Fruit fly (Drosophila melanogaster): ENCODE data around the gene Naglu.

Naglu gene

DNA sequence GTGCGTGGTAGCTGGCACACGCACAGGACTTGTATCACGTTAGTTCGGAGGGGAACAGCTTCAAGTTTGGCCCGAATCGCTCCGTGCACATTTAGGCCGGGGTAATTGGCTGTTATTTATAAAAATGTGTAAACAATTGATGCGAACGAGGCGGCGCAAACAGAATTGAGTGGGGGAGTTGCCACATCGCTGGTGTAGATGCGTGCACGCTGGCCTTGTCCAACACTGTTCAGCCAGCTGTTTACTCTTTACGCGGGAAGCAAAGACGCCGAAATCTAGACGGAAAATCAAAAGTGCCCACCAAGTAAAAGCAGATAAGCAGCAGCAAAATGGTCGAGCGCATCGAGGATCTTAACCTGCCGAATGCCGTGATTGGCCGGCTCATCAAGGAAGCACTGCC lies 25.5 kb upstream of the Naglu start, which contains the start of the genes D12 and Chrac-14 (continued):
- TF ChIP-seq chif (GFP tag; optimal IDR thresholded peaks at IDR 0.05), result no peak
- no peak for TF ChIP-seq croc (GFP tag; conservative IDR thresholded peaks at IDR 0.05)
- TF ChIP-seq pb (GFP tag; optimal IDR thresholded peaks at IDR 0.05), result no peak
- peak; percentile 98 for TF ChIP-seq MBD-R2 (GFP tag; IDR thresholded peaks at IDR 0.05)
- TF ChIP-seq CG9437 (GFP tag; optimal IDR thresholded peaks at IDR 0.05), result no peak
- TF ChIP-seq wek (GFP tag; optimal IDR thresholded peaks at IDR 0.05), result no peak
- no peak for TF ChIP-seq CG11093 (GFP tag; IDR thresholded peaks at IDR 0.05)
- no peak for TF ChIP-seq Deaf1 (tag; optimal IDR thresholded peaks at IDR 0.05)
- TF ChIP-seq gcm2 (GFP tag; optimal IDR thresholded peaks at IDR 0.05), result no peak
- TF ChIP-seq ash1 (GFP tag; optimal IDR thresholded peaks at IDR 0.05), result no peak
- no peak for TF ChIP-seq BtbVII (GFP tag; optimal IDR thresholded peaks at IDR 0.05)
- no peak for TF ChIP-seq tup (GFP tag; optimal IDR thresholded peaks at IDR 0.05)
- TF ChIP-seq CG12104 (GFP tag; optimal IDR thresholded peaks at IDR 0.05), result no peak
- TF ChIP-seq sisA (GFP tag; IDR thresholded peaks at IDR 0.05), result peak; percentile 13; the same call in 1 of the 2 replicates
- TF ChIP-seq eve (GFP tag; optimal IDR thresholded peaks at IDR 0.05), result no peak
- TF ChIP-seq seq (GFP tag; IDR thresholded peaks at IDR 0.05), result no peak
- TF ChIP-seq Sox100B (GFP tag; optimal IDR thresholded peaks at IDR 0.05), result no peak
- no peak for TF ChIP-seq Trl (optimal IDR thresholded peaks at IDR 0.05)
- TF ChIP-seq Trl (GFP tag; optimal IDR thresholded peaks at IDR 0.05), result no peak
- 0 out of 4 replicates have a peak, but pooled peaks have one; percentile 10 for TF ChIP-seq chinmo (GFP tag; IDR thresholded peaks at IDR 0.05; ENCODE audit: partially characterized antibody)
- no peak for TF ChIP-seq CG1792 (GFP tag; optimal IDR thresholded peaks at IDR 0.05)
- TF ChIP-seq CG17802 (tag; optimal IDR thresholded peaks at IDR 0.05), result no peak
- TF ChIP-seq lilli (GFP tag; optimal IDR thresholded peaks at IDR 0.05), result peak; percentile 13
- no peak for TF ChIP-seq Vsx1 (GFP tag; optimal IDR thresholded peaks at IDR 0.05)
- no peak for TF ChIP-seq Eip74EF (GFP tag; optimal IDR thresholded peaks at IDR 0.05)
- no peak for TF ChIP-seq CG42726 (GFP tag; IDR thresholded peaks at IDR 0.05; ENCODE audit: partially characterized antibody)
- TF ChIP-seq stwl (tag; optimal IDR thresholded peaks at IDR 0.05), result peak; percentile 68
- TF ChIP-seq twi (tag; optimal IDR thresholded peaks at IDR 0.05), result no peak
- TF ChIP-seq CG15601 (tag; optimal IDR thresholded peaks at IDR 0.05), result no peak
- TF ChIP-seq TFAM (GFP tag; optimal IDR thresholded peaks at IDR 0.05), result no peak
- TF ChIP-seq zfh2 (GFP tag; optimal IDR thresholded peaks at IDR 0.05), result peak; percentile 14
- TF ChIP-seq CG12942 (GFP tag; optimal IDR thresholded peaks at IDR 0.05), result no peak
- no peak; the same call in 1 of the 2 replicates for TF ChIP-seq lmd (GFP tag; IDR thresholded peaks at IDR 0.05)
- no peak for TF ChIP-seq Nf-YA (GFP tag; IDR thresholded peaks at IDR 0.05)
- TF ChIP-seq slou (GFP tag; optimal IDR thresholded peaks at IDR 0.05), result no peak
- peak; percentile 42; the same call in 1 of the 3 replicates for TF ChIP-seq zfh1 (GFP tag; IDR thresholded peaks at IDR 0.05)
- TF ChIP-seq pho (GFP tag; optimal IDR thresholded peaks at IDR 0.05), result no peak
- TF ChIP-seq CG6175 (GFP tag; IDR thresholded peaks at IDR 0.05), result no peak
- TF ChIP-seq CG17361 (GFP tag; IDR thresholded peaks at IDR 0.05), result no peak
- TF ChIP-seq Scr (GFP tag; IDR thresholded peaks at IDR 0.05; ENCODE audit: partially characterized antibody), result no peak
- no peak for TF ChIP-seq CG16779 (GFP tag; IDR thresholded peaks at IDR 0.05)
- TF ChIP-seq CG17328 (GFP tag; IDR thresholded peaks at IDR 0.05), result no peak
- no peak for TF ChIP-seq dmrt11E (tag; optimal IDR thresholded peaks at IDR 0.05)
- TF ChIP-seq CG3995 (GFP tag; optimal IDR thresholded peaks at IDR 0.05), result peak; percentile 92
- no peak for TF ChIP-seq CG1529 (GFP tag; optimal IDR thresholded peaks at IDR 0.05)
- TF ChIP-seq jing (GFP tag; optimal IDR thresholded peaks at IDR 0.05), result no peak
- TF ChIP-seq ham (GFP tag; IDR thresholded peaks at IDR 0.05), result no peak
- no peak for TF ChIP-seq Fer2 (tag; optimal IDR thresholded peaks at IDR 0.05)
- no peak for TF ChIP-seq CG6254 (GFP tag; optimal IDR thresholded peaks at IDR 0.05)
- no peak for TF ChIP-seq CG14965 (GFP tag; optimal IDR thresholded peaks at IDR 0.05; ENCODE audit: borderline replicate concordance)
- TF ChIP-seq sens-2 (GFP tag; IDR thresholded peaks at IDR 0.05), result no peak
- TF ChIP-seq Sry-δ (GFP tag; optimal IDR thresholded peaks at IDR 0.05), result peak; percentile 22

All from whole organism, embryonic.